Fruit fly (Drosophila melanogaster) whole organism, embryonic: ENCODE measurements around the gene CG15263.
A peak's percentile ranks its signal among the peaks of the same experiment; 100 is the strongest.

ENCODE experiments used
- Adf1 ChIP-seq: fragments of 200-800 bp; sonication (Bioruptor generic); IDR thresholded peaks from 2 replicates; pipeline ENCODE4 v1.3.6; 2022; ENCODE audit warnings: missing biosample characterization, missing genetic modification characterization
- Aef1 ChIP-seq: fragments of 200-800 bp; sonication (Bioruptor generic); IDR thresholded peaks from 3 replicates; pipeline ENCODE4 v1.3.6; 2022; ENCODE audit warnings: missing biosample characterization, missing genetic modification characterization
- Asciz ChIP-seq: fragments of 200-800 bp; sonication (Bioruptor generic); optimal IDR thresholded peaks from 2 replicates; lab custom pipeline; 2017; ENCODE audit warnings: missing biosample characterization, mild to moderate bottlenecking, missing genetic modification characterization, missing genetic modification reagents
- Atf-2 ChIP-seq: fragments of 200-800 bp; sonication (Bioruptor generic); optimal IDR thresholded peaks from 2 replicates; lab custom pipeline; 2016; ENCODE audit warnings: missing biosample characterization, missing genetic modification characterization
- B-H1 ChIP-seq: fragments of 200-800 bp; sonication (Bioruptor generic); IDR thresholded peaks from 3 replicates; pipeline ENCODE4 v1.3.6; 2022; ENCODE audit warnings: missing biosample characterization, missing genetic modification characterization
- Bteb2 ChIP-seq: fragments of 200-800 bp; sonication (Bioruptor generic); optimal IDR thresholded peaks from 2 replicates; lab custom pipeline; 2016; ENCODE audit warnings: missing biosample characterization, missing genetic modification characterization
- CG10267 ChIP-seq: fragments of 200-800 bp; sonication (Bioruptor generic); optimal IDR thresholded peaks from 2 replicates; lab custom pipeline; 2018; ENCODE audit warnings: missing biosample characterization, mild to moderate bottlenecking, missing genetic modification characterization, moderate library complexity
- CG11093 ChIP-seq: fragments of 200-800 bp; sonication (Bioruptor generic); IDR thresholded peaks from 3 replicates; pipeline ENCODE4 v1.3.6; 2022; ENCODE audit warnings: missing biosample characterization, missing genetic modification characterization
- CG11456 ChIP-seq: fragments of 200-800 bp; sonication (Bioruptor generic); IDR thresholded peaks from 3 replicates; pipeline ENCODE4 v1.3.6; 2022; ENCODE audit warnings: missing biosample characterization, missing genetic modification characterization
- CG11560 ChIP-seq: fragments of 200-800 bp; sonication (Bioruptor generic); IDR thresholded peaks from 3 replicates; pipeline ENCODE4 v1.3.6; 2022; ENCODE audit warnings: missing biosample characterization, missing genetic modification characterization
- CG12155 ChIP-seq: fragments of 200-800 bp; sonication (Bioruptor generic); optimal IDR thresholded peaks from 3 replicates; lab custom pipeline; 2016; ENCODE audit warnings: missing biosample characterization, missing genetic modification characterization
- CG12219 ChIP-seq: fragments of 200-800 bp; sonication (Bioruptor generic); optimal IDR thresholded peaks from 3 replicates; lab custom pipeline; 2018; ENCODE audit warnings: missing biosample characterization, mild to moderate bottlenecking, missing genetic modification characterization
- CG13894 ChIP-seq: fragments of 200-800 bp; sonication (Bioruptor generic); optimal IDR thresholded peaks from 3 replicates; lab custom pipeline; 2018; ENCODE audit warnings: missing biosample characterization, mild to moderate bottlenecking, missing genetic modification characterization, moderate library complexity
- CG16813 ChIP-seq: fragments of 200-800 bp; sonication (Bioruptor generic); IDR thresholded peaks from 3 replicates; pipeline ENCODE4 v1.3.6; 2022; ENCODE audit warnings: missing biosample characterization, missing genetic modification characterization; ENCODE audit not compliant: partially characterized antibody
- CG17568 ChIP-seq: fragments of 200-800 bp; sonication (Bioruptor generic); optimal IDR thresholded peaks from 2 replicates; lab custom pipeline; 2018; ENCODE audit warnings: missing biosample characterization, mild to moderate bottlenecking, missing genetic modification characterization, moderate library complexity
- CG31441 ChIP-seq: fragments of 200-800 bp; sonication (Bioruptor generic); IDR thresholded peaks from 2 replicates; pipeline ENCODE4 v1.3.6; 2022; ENCODE audit warnings: missing biosample characterization, missing genetic modification characterization
- CG32767 ChIP-seq: fragments of 200-800 bp; sonication (Bioruptor generic); IDR thresholded peaks from 2 replicates; pipeline ENCODE4 v1.3.6; 2022; ENCODE audit warnings: missing biosample characterization, missing genetic modification characterization
- CG33213 ChIP-seq: fragments of 200-800 bp; sonication (Bioruptor generic); optimal IDR thresholded peaks from 3 replicates; lab custom pipeline; 2016; ENCODE audit warnings: missing biosample characterization, missing genetic modification characterization
- CG4360 ChIP-seq: fragments of 200-800 bp; sonication (Bioruptor generic); IDR thresholded peaks from 2 replicates; pipeline ENCODE4 v1.3.6; 2022; ENCODE audit warnings: missing biosample characterization, missing genetic modification characterization
- CG4854 ChIP-seq: fragments of 200-800 bp; sonication (Bioruptor generic); optimal IDR thresholded peaks from 2 replicates; lab custom pipeline; 2016; ENCODE audit warnings: missing biosample characterization, missing genetic modification characterization, inconsistent platforms
- CG7357 ChIP-seq: fragments of 200-800 bp; sonication (Bioruptor generic); IDR thresholded peaks from 3 replicates; pipeline ENCODE4 v1.3.6; 2022; ENCODE audit warnings: missing biosample characterization, missing genetic modification characterization
- CG7963 ChIP-seq: fragments of 200-800 bp; sonication (Bioruptor generic); IDR thresholded peaks from 3 replicates; pipeline ENCODE4 v1.3.6; 2022; ENCODE audit warnings: missing biosample characterization, missing genetic modification characterization; ENCODE audit not compliant: partially characterized antibody
- CoRest ChIP-seq: fragments of 200-800 bp; sonication (Bioruptor generic); optimal IDR thresholded peaks from 3 replicates; lab custom pipeline; 2018; ENCODE audit warnings: missing biosample characterization, mild to moderate bottlenecking, missing genetic modification characterization, moderate library complexity
- D ChIP-seq, 2 experiments: fragments of 200-800 bp in 1 of 2; fragments of >200 bp in 1 of 2; sonication (Bioruptor generic) in 1 of 2; optimal IDR thresholded peaks; 2 replicates in 1 of 2; 3 replicates in 1 of 2; lab custom pipeline; 2017; ENCODE audit warnings: mild to moderate bottlenecking in 1 of 2, missing biosample characterization in 1 of 2, missing genetic modification characterization in 1 of 2, missing genetic modification reagents in 1 of 2
- Dref ChIP-seq: fragments of 200-800 bp; sonication (Bioruptor generic); IDR thresholded peaks from 2 replicates; pipeline ENCODE4 v1.3.6; 2022; ENCODE audit warnings: missing biosample characterization, missing genetic modification characterization
- Drgx ChIP-seq: fragments of 200-800 bp; sonication (Bioruptor generic); IDR thresholded peaks from 2 replicates; pipeline ENCODE4 v1.3.6; 2022; ENCODE audit warnings: missing biosample characterization, missing genetic modification characterization
- Eip74EF ChIP-seq, 2 experiments: fragments of 200-800 bp in 1 of 2; fragments of >200 bp in 1 of 2; sonication (Bioruptor generic) in 1 of 2; optimal IDR thresholded peaks; 2 replicates each; lab custom pipeline; 2017 to 2019; ENCODE audit warnings: missing biosample characterization in 2 of 2, missing genetic modification characterization in 2 of 2, mild to moderate bottlenecking in 1 of 2, moderate library complexity in 1 of 2
- Hr39 ChIP-seq: fragments of >200 bp; optimal IDR thresholded peaks from 2 replicates; lab custom pipeline; 2017
- Hr78 ChIP-seq, 2 experiments: fragments of 200-800 bp in 1 of 2; fragments of >200 bp in 1 of 2; sonication (Bioruptor generic) in 1 of 2; optimal IDR thresholded peaks; 2 replicates each; lab custom pipeline; 2017 to 2019; ENCODE audit warnings: missing biosample characterization in 2 of 2, missing genetic modification characterization in 2 of 2, mild to moderate bottlenecking in 1 of 2, moderate library complexity in 1 of 2
- MESR4 ChIP-seq: fragments of 200-800 bp; sonication (Bioruptor generic); optimal IDR thresholded peaks from 2 replicates; lab custom pipeline; 2018; ENCODE audit warnings: missing biosample characterization, mild to moderate bottlenecking, missing genetic modification characterization, moderate library complexity
- Scr ChIP-seq: fragments of 200-800 bp; sonication (Bioruptor generic); IDR thresholded peaks from 2 replicates; pipeline ENCODE4 v1.3.6; 2022; ENCODE audit warnings: missing biosample characterization, missing genetic modification characterization; ENCODE audit not compliant: partially characterized antibody
- Sox102F ChIP-seq: fragments of 200-800 bp; sonication (Bioruptor generic); optimal IDR thresholded peaks from 2 replicates; lab custom pipeline; 2018; ENCODE audit warnings: missing biosample characterization, mild to moderate bottlenecking, missing genetic modification characterization, moderate library complexity
- Sry-β ChIP-seq: fragments of 200-800 bp; sonication (Bioruptor generic); optimal IDR thresholded peaks from 2 replicates; lab custom pipeline; 2018; ENCODE audit warnings: missing biosample characterization, mild to moderate bottlenecking, missing genetic modification characterization, moderate library complexity
- Sry-δ ChIP-seq: fragments of 200-800 bp; sonication (Bioruptor generic); optimal IDR thresholded peaks from 2 replicates; lab custom pipeline; 2016; ENCODE audit warnings: missing biosample characterization, missing genetic modification characterization
- ac ChIP-seq: fragments of 200-800 bp; sonication (Bioruptor generic); optimal IDR thresholded peaks from 3 replicates; lab custom pipeline; 2017; ENCODE audit warnings: missing biosample characterization, mild to moderate bottlenecking, missing genetic modification characterization
- grn ChIP-seq: fragments of 200-800 bp; sonication (Bioruptor generic); optimal IDR thresholded peaks from 3 replicates; lab custom pipeline; 2017; ENCODE audit warnings: missing biosample characterization, missing genetic modification characterization
- gsb ChIP-seq: fragments of 200-800 bp; sonication (Bioruptor generic); IDR thresholded peaks from 2 replicates; pipeline ENCODE4 v1.3.6; 2022; ENCODE audit warnings: missing biosample characterization, missing genetic modification characterization
- ham ChIP-seq: fragments of 200-800 bp; sonication (Bioruptor generic); IDR thresholded peaks from 2 replicates; pipeline ENCODE4 v1.3.6; 2022; ENCODE audit warnings: missing biosample characterization, missing genetic modification characterization
- her ChIP-seq: fragments of 200-800 bp; sonication (Bioruptor generic); optimal IDR thresholded peaks from 2 replicates; lab custom pipeline; 2016; ENCODE audit warnings: missing biosample characterization, missing genetic modification characterization
- mirr ChIP-seq: fragments of 200-800 bp; sonication (Bioruptor generic); optimal IDR thresholded peaks from 3 replicates; lab custom pipeline; 2018; ENCODE audit warnings: missing biosample characterization, mild to moderate bottlenecking, missing genetic modification characterization
- nerfin-1 ChIP-seq: fragments of 200-800 bp; sonication (Bioruptor generic); optimal IDR thresholded peaks from 3 replicates; lab custom pipeline; 2019; ENCODE audit warnings: missing biosample characterization, mild to moderate bottlenecking, missing genetic modification characterization, moderate library complexity
- nmo ChIP-seq: fragments of 200-800 bp; sonication (Bioruptor generic); optimal IDR thresholded peaks from 2 replicates; lab custom pipeline; 2018; ENCODE audit warnings: missing biosample characterization, mild to moderate bottlenecking, missing genetic modification characterization, moderate library complexity
- nom ChIP-seq: fragments of 200-800 bp; sonication (Bioruptor generic); optimal IDR thresholded peaks from 2 replicates; lab custom pipeline; 2017; ENCODE audit warnings: missing biosample characterization, missing genetic modification characterization, mild to moderate bottlenecking, moderate library complexity, missing genetic modification reagents
- odd ChIP-seq: fragments of 200-800 bp; sonication (Bioruptor generic); optimal IDR thresholded peaks from 2 replicates; lab custom pipeline; 2017; ENCODE audit warnings: missing biosample characterization, mild to moderate bottlenecking, missing genetic modification characterization
- p53 ChIP-seq: fragments of 200-800 bp; sonication (Bioruptor generic); optimal IDR thresholded peaks from 2 replicates; lab custom pipeline; 2016; ENCODE audit warnings: missing biosample characterization, missing genetic modification characterization
- pzg ChIP-seq: fragments of 200-800 bp; sonication (Bioruptor generic); optimal IDR thresholded peaks from 3 replicates; lab custom pipeline; 2018; ENCODE audit warnings: missing biosample characterization, mild to moderate bottlenecking, missing genetic modification characterization, moderate library complexity
- ranshi ChIP-seq: fragments of 200-800 bp; sonication (Bioruptor generic); IDR thresholded peaks from 2 replicates; pipeline ENCODE4 v1.3.6; 2022; ENCODE audit warnings: missing biosample characterization, missing genetic modification characterization
- salm ChIP-seq: fragments of 200-800 bp; sonication (Bioruptor generic); optimal IDR thresholded peaks from 2 replicates; lab custom pipeline; 2018; ENCODE audit warnings: missing biosample characterization, mild to moderate bottlenecking, missing genetic modification characterization
- tap ChIP-seq: fragments of 200-800 bp; optimal IDR thresholded peaks from 3 replicates; lab custom pipeline; 2019; ENCODE audit warnings: missing biosample characterization, mild to moderate bottlenecking, missing genetic modification characterization, moderate library complexity
- trh ChIP-seq: fragments of 200-800 bp; sonication (Bioruptor generic); optimal IDR thresholded peaks from 2 replicates; lab custom pipeline; 2016; ENCODE audit warnings: missing biosample characterization, missing genetic modification characterization

CG15263 gene

dm6 chr2L:15264483-15264987 lies 20.3 kb upstream of the CG15263 start, which contains the start of gene yuri (continued):
- peak; percentile 47 for TF ChIP-seq Asciz (GFP tag; lab: Kevin White, UChicago)
- TF ChIP-seq ranshi (GFP tag; lab: Robert Waterston, UW), result no peak; the same call in 1 of the 2 replicates
- no peak for TF ChIP-seq Hr78 (GFP tag; optimal IDR thresholded peaks at IDR 0.05; lab: Kevin White, UChicago)
- no peak for TF ChIP-seq Dref (GFP tag; lab: Robert Waterston, UW)
- TF ChIP-seq Atf-2, result no peak
- peak in 1 of 2 experiments; percentile 43 for TF ChIP-seq Eip74EF (GFP tag; optimal IDR thresholded peaks at IDR 0.05; lab: Kevin White, UChicago)
- TF ChIP-seq Adf1 (GFP tag; lab: Robert Waterston, UW), result peak; percentile 63; the same call in 1 of the 2 replicates
- TF ChIP-seq Sox102F (GFP tag; lab: Kevin White, UChicago), result no peak
- peak; percentile 10 for TF ChIP-seq MESR4 (GFP tag; lab: Kevin White, UChicago)
- no peak for TF ChIP-seq CG7963 (GFP tag; lab: Robert Waterston, UW)
- TF ChIP-seq CG17568, result peak; percentile 53
- no peak for TF ChIP-seq CG11093 (GFP tag; lab: Robert Waterston, UW)
- no peak for TF ChIP-seq gsb
- peak; percentile 50 for TF ChIP-seq grn (GFP tag; lab: Kevin White, UChicago)
- no peak for TF ChIP-seq ac
- no peak for TF ChIP-seq CG11560 (tag; lab: Robert Waterston, UW)
- TF ChIP-seq ham (GFP tag; lab: Robert Waterston, UW), result no peak
- no peak for TF ChIP-seq CoRest (tag; lab: Kevin White, UChicago)
- TF ChIP-seq CG10267 (tag; lab: Kevin White, UChicago), result peak; percentile 12
- TF ChIP-seq B-H1 (GFP tag; lab: Robert Waterston, UW), result no peak; the same call in 2 of the 3 replicates
- TF ChIP-seq CG11456, result no peak
- TF ChIP-seq Sry-β (GFP tag; lab: Kevin White, UChicago), result no peak
- TF ChIP-seq odd (GFP tag; lab: Kevin White, UChicago), result peak; percentile 48
- TF ChIP-seq CG31441 (GFP tag; lab: Robert Waterston, UW), result no peak; the same call in 1 of the 2 replicates
- no peak for TF ChIP-seq D (optimal IDR thresholded peaks at IDR 0.05; lab: Kevin White, UChicago)
- no peak for TF ChIP-seq D (GFP tag; optimal IDR thresholded peaks at IDR 0.05; lab: Kevin White, UChicago)
- no peak for TF ChIP-seq salm (tag; lab: Kevin White, UChicago)
- TF ChIP-seq Drgx, result peak; percentile 72
- TF ChIP-seq Sry-δ (GFP tag; lab: Kevin White, UChicago), result no peak
- no peak for TF ChIP-seq CG7357 (GFP tag; lab: Robert Waterston, UW)
- no peak for TF ChIP-seq CG12155 (GFP tag; lab: Kevin White, UChicago)
- TF ChIP-seq mirr, result peak; percentile 71
- TF ChIP-seq CG13894 (tag; lab: Kevin White, UChicago), result no peak
- TF ChIP-seq nerfin-1 (tag; lab: Kevin White, UChicago), result no peak
- TF ChIP-seq CG33213 (GFP tag; lab: Kevin White, UChicago), result no peak
- TF ChIP-seq nmo (GFP tag; lab: Kevin White, UChicago), result no peak
- TF ChIP-seq CG32767, result no peak; the same call in 1 of the 2 replicates
- peak; percentile 36; the same call in 1 of the 2 replicates for TF ChIP-seq Scr (GFP tag; lab: Robert Waterston, UW)
- peak; percentile 95 for TF ChIP-seq CG4360 (GFP tag; lab: Robert Waterston, UW)
- peak; percentile 86 for TF ChIP-seq nom (GFP tag; lab: Kevin White, UChicago)
- TF ChIP-seq Hr39 (lab: Kevin White, UChicago), result no peak
- peak; percentile 19 for TF ChIP-seq Bteb2 (GFP tag; lab: Kevin White, UChicago)
- TF ChIP-seq her (GFP tag; lab: Kevin White, UChicago), result no peak
- no peak for TF ChIP-seq tap (tag; lab: Kevin White, UChicago)
- no peak for TF ChIP-seq pzg
- TF ChIP-seq p53, result no peak
- TF ChIP-seq Aef1, result peak; percentile 53; the same call in 2 of the 3 replicates
- no peak for TF ChIP-seq trh (GFP tag; lab: Kevin White, UChicago)
- no peak for TF ChIP-seq CG16813 (GFP tag; lab: Robert Waterston, UW)
- TF ChIP-seq CG12219 (GFP tag; lab: Kevin White, UChicago), result peak; percentile 27
- no peak for TF ChIP-seq CG4854 (GFP tag; lab: Kevin White, UChicago)
